Fruit fly (Drosophila melanogaster): ENCODE results near the gene CG5386.

DNA sequence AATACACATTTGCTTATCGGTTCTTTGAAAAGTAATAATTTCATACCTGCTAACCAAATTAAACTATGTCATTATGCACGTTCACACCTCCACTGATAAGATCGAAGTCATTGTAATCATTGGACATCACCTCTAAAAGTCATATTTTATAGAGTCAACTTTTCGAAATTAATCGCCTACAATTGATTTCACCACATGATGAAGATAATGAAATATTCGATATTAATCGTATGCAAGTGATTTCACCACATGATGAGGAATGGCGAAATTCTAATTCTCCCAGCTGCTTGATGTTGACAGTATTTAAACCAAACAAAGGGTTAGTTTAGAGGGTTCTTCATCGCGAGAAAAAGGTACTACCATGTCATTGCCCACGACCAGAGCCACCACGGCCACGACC, 33.6 kb upstream of the CG5386 start, which contains the start of gene CG18596:
- no peak for TF ChIP-seq HLH106 (tag; optimal IDR thresholded peaks at IDR 0.05)
- TF ChIP-seq Abd-B (GFP tag; optimal IDR thresholded peaks at IDR 0.05) = no peak
- TF ChIP-seq OdsH (GFP tag; optimal IDR thresholded peaks at IDR 0.05) = no peak
- TF ChIP-seq dl (GFP tag; optimal IDR thresholded peaks at IDR 0.05; ENCODE audit: insufficient read depth in 1 of 2, partially characterized antibody in 2 of 2) = no peak
- TF ChIP-seq Dif (GFP tag; optimal IDR thresholded peaks at IDR 0.05; ENCODE audit: partially characterized antibody) = no peak
- no peak for TF ChIP-seq h (GFP tag; optimal IDR thresholded peaks at IDR 0.05)
- no peak for TF ChIP-seq sage (GFP tag; optimal IDR thresholded peaks at IDR 0.05)
- peak; percentile 77 for TF ChIP-seq Myc (optimal IDR thresholded peaks at IDR 0.05)
- no peak for TF ChIP-seq fru (GFP tag; optimal IDR thresholded peaks at IDR 0.05)
- no peak for TF ChIP-seq br (GFP tag; optimal IDR thresholded peaks at IDR 0.05)
- no peak for TF ChIP-seq Sp1 (GFP tag; optimal IDR thresholded peaks at IDR 0.05)
